Worm (Caenorhabditis elegans) whole organism, mixed stage, embryonic: ENCODE results near the gene M28.4.

Experiments used
- cnd-1 ChIP-seq: fragments of 200-800 bp; sonication (Bioruptor generic); optimal IDR thresholded peaks from 2 replicates; lab custom pipeline; 2018; ENCODE audit warnings: mild to moderate bottlenecking, missing genetic modification characterization, missing compliant biosample characterization
- drap-1 ChIP-seq: fragments of 200-800 bp; sonication (Bioruptor generic); optimal IDR thresholded peaks from 3 replicates; lab custom pipeline; 2018; ENCODE audit warnings: mild to moderate bottlenecking, missing genetic modification characterization, missing compliant biosample characterization
- elt-3 ChIP-seq: fragments of 150-350 bp; optimal IDR thresholded peaks from 2 replicates; lab custom pipeline; 2014; ENCODE audit warnings: missing biosample characterization, missing genetic modification characterization
- lsy-2 ChIP-seq: fragments of 150-350 bp; optimal IDR thresholded peaks from 2 replicates; lab custom pipeline; 2014; ENCODE audit warnings: missing biosample characterization, missing genetic modification characterization
- mep-1 ChIP-seq: fragments of 150-350 bp; optimal IDR thresholded peaks from 2 replicates; lab custom pipeline; 2017; ENCODE audit warnings: missing biosample characterization, missing genetic modification reagents, missing genetic modification characterization, inconsistent platforms
- nhr-12 ChIP-seq: fragments of 150-350 bp; optimal IDR thresholded peaks from 2 replicates; lab custom pipeline; 2014; ENCODE audit warnings: missing biosample characterization, missing genetic modification characterization
- nhr-28 ChIP-seq: fragments of 150-350 bp; optimal IDR thresholded peaks from 2 replicates; lab custom pipeline; 2014; ENCODE audit warnings: missing biosample characterization, missing genetic modification characterization
- pha-4 ChIP-seq: fragments of 150-350 bp; optimal IDR thresholded peaks from 2 replicates; lab custom pipeline; 2018; ENCODE audit warnings: missing biosample characterization, missing genetic modification reagents, missing genetic modification characterization
- sem-2 ChIP-seq: fragments of 200-800 bp; sonication (Bioruptor generic); optimal IDR thresholded peaks from 2 replicates; lab custom pipeline; 2018; ENCODE audit warnings: mild to moderate bottlenecking, missing genetic modification characterization, missing compliant biosample characterization
- snpc-4 ChIP-seq: fragments of 150-350 bp; optimal IDR thresholded peaks from 2 replicates; lab custom pipeline; 2014; ENCODE audit warnings: missing biosample characterization, missing genetic modification characterization
- unc-39 ChIP-seq: fragments of 150-350 bp; optimal IDR thresholded peaks from 2 replicates; lab custom pipeline; 2014; ENCODE audit warnings: missing biosample characterization, missing genetic modification characterization
- ztf-11 ChIP-seq: fragments of 150-350 bp; optimal IDR thresholded peaks from 2 replicates; lab custom pipeline; 2014; ENCODE audit warnings: missing biosample characterization, missing genetic modification characterization

ce11 chrII:10693655-10694054 lies 50.2 kb downstream of the M28.4 start, which contains the start of gene gbh-1:
- TF ChIP-seq pha-4 (tag; lab: Kevin White, UChicago) (no peak), unc-39 (tag; lab: Kevin White, UChicago) (no peak), snpc-4 (tag; lab: Kevin White, UChicago) (no peak), mep-1 (tag; lab: Kevin White, UChicago) (no peak), nhr-12 (tag; lab: Kevin White, UChicago) (no peak), drap-1 (GFP tag; lab: Kevin White, UChicago) (no peak), lsy-2 (no peak), sem-2 (GFP tag; lab: Kevin White, UChicago) (no peak), nhr-28 (tag; lab: Kevin White, UChicago) (no peak), ztf-11 (tag; lab: Kevin White, UChicago) (no peak), cnd-1 (no peak), elt-3 (tag; lab: Kevin White, UChicago) (no peak)
